Worm (Caenorhabditis elegans) whole organism, L2 larva: ENCODE data around the gene plpr-1.
A peak's percentile ranks its signal among the peaks of the same experiment; 100 is the strongest.

ENCODE experiments used
- C34F6.9 ChIP-seq: fragments of 150-350 bp; optimal IDR thresholded peaks from 2 replicates; lab custom pipeline; 2014; ENCODE audit warnings: missing biosample characterization, missing genetic modification characterization
- R02D3.7 ChIP-seq: fragments of 150-350 bp; optimal IDR thresholded peaks from 2 replicates; lab custom pipeline; 2014; ENCODE audit warnings: missing biosample characterization, missing genetic modification characterization
- Y55F3AM.14 ChIP-seq: fragments of 200-800 bp; sonication (Bioruptor generic); optimal IDR thresholded peaks from 2 replicates; lab custom pipeline; 2018; ENCODE audit warnings: mild to moderate bottlenecking, missing genetic modification characterization, missing compliant biosample characterization
- ZK546.5 ChIP-seq: sonication (generic microtip); optimal IDR thresholded peaks from 2 replicates; lab custom pipeline; 2017; ENCODE audit warnings: missing biosample characterization, missing genetic modification characterization
- alr-1 ChIP-seq: fragments of 150-350 bp; optimal IDR thresholded peaks from 2 replicates; lab custom pipeline; 2014; ENCODE audit warnings: missing biosample characterization, missing genetic modification characterization
- aly-2 ChIP-seq: fragments of 150-350 bp; optimal IDR thresholded peaks from 2 replicates; lab custom pipeline; 2014; ENCODE audit warnings: missing biosample characterization, missing genetic modification characterization
- ama-1 ChIP-seq: fragments of 150-350 bp; optimal IDR thresholded peaks from 2 replicates; lab custom pipeline; 2018; ENCODE audit warnings: inconsistent platforms
- blmp-1 ChIP-seq: sonication (generic microtip); optimal IDR thresholded peaks from 2 replicates; lab custom pipeline; 2017; ENCODE audit warnings: missing genetic modification characterization, mild to moderate bottlenecking, missing compliant biosample characterization, antibody characterized with exemption, moderate library complexity; ENCODE audit not compliant: insufficient read depth
- ceh-82 ChIP-seq: fragments of 150-350 bp; optimal IDR thresholded peaks from 2 replicates; lab custom pipeline; 2014; ENCODE audit warnings: missing biosample characterization, missing genetic modification characterization
- crh-2 ChIP-seq: sonication (generic microtip); optimal IDR thresholded peaks from 2 replicates; lab custom pipeline; 2017; ENCODE audit warnings: missing biosample characterization, missing genetic modification characterization
- egl-27 ChIP-seq: sonication (generic microtip); optimal IDR thresholded peaks from 3 replicates; lab custom pipeline; 2017; ENCODE audit warnings: missing biosample characterization, missing genetic modification reagents, missing genetic modification characterization
- elt-1 ChIP-seq: fragments of 150-350 bp; optimal IDR thresholded peaks from 2 replicates; lab custom pipeline; 2014; ENCODE audit warnings: missing biosample characterization, missing genetic modification characterization
- elt-3 ChIP-seq: sonication (generic microtip); optimal IDR thresholded peaks from 2 replicates; lab custom pipeline; 2017; ENCODE audit warnings: missing biosample characterization, missing genetic modification characterization
- fos-1 ChIP-seq: fragments of 150-350 bp; optimal IDR thresholded peaks from 2 replicates; lab custom pipeline; 2014; ENCODE audit warnings: missing biosample characterization, missing genetic modification characterization
- lin-11 ChIP-seq: fragments of 150-350 bp; sonication (generic microtip); optimal IDR thresholded peaks from 2 replicates; lab custom pipeline; 2014; ENCODE audit warnings: missing biosample characterization, missing genetic modification characterization, inconsistent platforms, mixed read lengths
- lin-13 ChIP-seq: fragments of 150-350 bp; optimal IDR thresholded peaks from 2 replicates; lab custom pipeline; 2014; ENCODE audit warnings: missing biosample characterization, missing genetic modification reagents, missing genetic modification characterization
- lin-39 ChIP-seq: fragments of 150-350 bp; optimal IDR thresholded peaks from 2 replicates; lab custom pipeline; 2014; ENCODE audit warnings: missing biosample characterization, missing genetic modification reagents, missing genetic modification characterization
- lsy-2 ChIP-seq, 2 experiments: fragments of 150-350 bp in 1 of 2; sonication (generic microtip) in 1 of 2; optimal IDR thresholded peaks; 2 replicates each; lab custom pipeline; 2014 to 2017; ENCODE audit warnings: missing biosample characterization in 2 of 2, missing genetic modification characterization in 2 of 2
- mab-5 ChIP-seq: fragments of 150-350 bp; optimal IDR thresholded peaks from 2 replicates; lab custom pipeline; 2014; ENCODE audit warnings: missing biosample characterization, missing genetic modification characterization
- mdl-1 ChIP-seq, 2 experiments: fragments of 150-350 bp in 1 of 2; sonication (generic microtip) in 1 of 2; optimal IDR thresholded peaks; 2 replicates each; lab custom pipeline; 2017; ENCODE audit warnings: missing biosample characterization in 2 of 2, missing genetic modification characterization in 2 of 2
- nhr-10 ChIP-seq: sonication (generic microtip); optimal IDR thresholded peaks from 2 replicates; lab custom pipeline; 2017; ENCODE audit warnings: missing biosample characterization, missing genetic modification characterization
- nhr-11 ChIP-seq: fragments of 150-350 bp; optimal IDR thresholded peaks from 2 replicates; lab custom pipeline; 2014; ENCODE audit warnings: missing biosample characterization, missing genetic modification characterization
- nhr-12 ChIP-seq: fragments of 150-350 bp; optimal IDR thresholded peaks from 2 replicates; lab custom pipeline; 2014; ENCODE audit warnings: missing biosample characterization, missing genetic modification characterization
- nhr-21 ChIP-seq: fragments of 150-350 bp; optimal IDR thresholded peaks from 2 replicates; lab custom pipeline; 2014; ENCODE audit warnings: missing biosample characterization, missing genetic modification characterization
- nhr-23 ChIP-seq: fragments of 150-350 bp; optimal IDR thresholded peaks from 2 replicates; lab custom pipeline; 2014; ENCODE audit warnings: missing biosample characterization, missing genetic modification reagents, missing genetic modification characterization
- nhr-237 ChIP-seq: fragments of 150-350 bp; optimal IDR thresholded peaks from 2 replicates; lab custom pipeline; 2014; ENCODE audit warnings: missing biosample characterization, missing genetic modification characterization
- nhr-25 ChIP-seq: fragments of 150-350 bp; sonication (generic microtip); optimal IDR thresholded peaks from 3 replicates; lab custom pipeline; 2014; ENCODE audit warnings: missing biosample characterization, missing genetic modification characterization
- nhr-6 ChIP-seq: fragments of 150-350 bp; optimal IDR thresholded peaks from 2 replicates; lab custom pipeline; 2014; ENCODE audit warnings: missing biosample characterization, missing genetic modification characterization
- nhr-77 ChIP-seq: fragments of 150-350 bp; optimal IDR thresholded peaks from 2 replicates; lab custom pipeline; 2014; ENCODE audit warnings: missing biosample characterization, missing genetic modification characterization
- sem-4 ChIP-seq: fragments of 150-350 bp; optimal IDR thresholded peaks from 2 replicates; lab custom pipeline; 2014; ENCODE audit warnings: missing biosample characterization, missing genetic modification reagents, missing genetic modification characterization
- skn-1 ChIP-seq: sonication (generic microtip); optimal IDR thresholded peaks from 2 replicates; lab custom pipeline; 2017; ENCODE audit warnings: missing biosample characterization, missing genetic modification characterization
- sma-3 ChIP-seq: sonication (generic microtip); optimal IDR thresholded peaks from 2 replicates; lab custom pipeline; 2016; ENCODE audit warnings: missing genetic modification reagents, missing genetic modification characterization, missing compliant biosample characterization
- sma-9 ChIP-seq, 2 experiments: fragments of 150-350 bp in 1 of 2; sonication (generic microtip) in 1 of 2; optimal IDR thresholded peaks; 2 replicates each; lab custom pipeline; 2014 to 2016; ENCODE audit warnings: missing genetic modification characterization in 2 of 2, mild to moderate bottlenecking in 1 of 2, missing biosample characterization in 1 of 2, missing compliant biosample characterization in 1 of 2, missing genetic modification reagents in 1 of 2, moderate library complexity in 1 of 2
- unc-62 ChIP-seq: fragments of 150-350 bp; optimal IDR thresholded peaks from 2 replicates; lab custom pipeline; 2014; ENCODE audit warnings: missing biosample characterization, missing genetic modification reagents, missing genetic modification characterization
- zag-1 ChIP-seq: fragments of 150-350 bp; optimal IDR thresholded peaks from 2 replicates; lab custom pipeline; 2014; ENCODE audit warnings: missing biosample characterization, missing genetic modification characterization
- ztf-1 ChIP-seq: fragments of 200-800 bp; sonication (Bioruptor generic); conservative IDR thresholded peaks from 2 replicates; pipeline ENCODE4 v1.3.6; 2022; ENCODE audit warnings: missing genetic modification characterization, missing compliant biosample characterization
- ztf-4 ChIP-seq: fragments of 150-350 bp; optimal IDR thresholded peaks from 2 replicates; lab custom pipeline; 2014; ENCODE audit warnings: missing biosample characterization, missing genetic modification characterization

The plpr-1 gene

ce11 chrII:11238869-11239647 lies 17.0 kb downstream of the plpr-1 start, which contains the start of the genes rpn-9 and T06D8.9 (continued):
- peak; percentile 65 for TF ChIP-seq nhr-21 (tag; lab: Kevin White, UChicago)

ce11 chrII:11240214-11240613 lies 18.1 kb downstream of the plpr-1 start:
- TF ChIP-seq fos-1 (tag; lab: Kevin White, UChicago), result no peak

ce11 chrII:11240963-11241362 lies 18.9 kb downstream of the plpr-1 start:
- TF ChIP-seq sma-3 (GFP tag; lab: Kevin White, UChicago) (no peak), ama-1 (lab: Kevin White, UChicago) (no peak), fos-1 (tag; lab: Kevin White, UChicago) (no peak), nhr-12 (tag; lab: Kevin White, UChicago) (no peak), ceh-82 (tag; lab: Kevin White, UChicago) (no peak), ZK546.5 (no peak), lin-13 (no peak), sma-9 (GFP tag; optimal IDR thresholded peaks at IDR 0.05; lab: Kevin White, UChicago) (no peak), sma-9 (tag; optimal IDR thresholded peaks at IDR 0.05; lab: Kevin White, UChicago) (no peak), R02D3.7 (no peak), zag-1 (tag; lab: Kevin White, UChicago) (no peak)
- TF ChIP-seq, all 48 proteins: peak for 0

- TF ChIP-seq nhr-10 (tag; lab: Kevin White, UChicago) (no peak), skn-1 (tag; lab: Kevin White, UChicago) (no peak), blmp-1 (tag; lab: Kevin White, UChicago) (no peak), nhr-237 (tag; lab: Kevin White, UChicago) (no peak), alr-1 (tag; lab: Kevin White, UChicago) (no peak), unc-62 (GFP tag; lab: Kevin White, UChicago) (no peak), egl-27 (no peak), nhr-23 (tag; lab: Kevin White, UChicago) (no peak)
- TF ChIP-seq, all 48 proteins: peak for 0
These were observed 19.4 kb downstream of the plpr-1 start for ce11 chrII:11241497-11241896.

- TF ChIP-seq zag-1 (tag; lab: Kevin White, UChicago) (no peak), ztf-4 (tag; lab: Kevin White, UChicago) (no peak), lin-39 (tag; lab: Kevin White, UChicago) (no peak), lin-11 (no peak), ZK546.5 (no peak), mab-5 (no peak), elt-1 (tag; lab: Kevin White, UChicago) (no peak), nhr-25 (tag; lab: Kevin White, UChicago) (no peak), nhr-10 (tag; lab: Kevin White, UChicago) (no peak), nhr-11 (no peak), nhr-23 (tag; lab: Kevin White, UChicago) (no peak), ztf-1 (no peak), lin-13 (no peak), aly-2 (tag; lab: Kevin White, UChicago) (no peak)
These were observed 20.8 kb downstream of the plpr-1 start for ce11 chrII:11242918-11243317.

- TF ChIP-seq mab-5 (no peak), blmp-1 (tag; lab: Kevin White, UChicago) (peak; percentile 82)
These were observed 24.4 kb downstream of the plpr-1 start for ce11 chrII:11246506-11246905.

- TF ChIP-seq blmp-1 (tag; lab: Kevin White, UChicago) (no peak), egl-27 (no peak), C34F6.9 (tag; lab: Kevin White, UChicago) (no peak), lsy-2 (tag; optimal IDR thresholded peaks at IDR 0.05; lab: Kevin White, UChicago) (no peak), Y55F3AM.14 (no peak), elt-3 (no peak), nhr-10 (tag; lab: Kevin White, UChicago) (no peak), nhr-25 (tag; lab: Kevin White, UChicago) (no peak), lin-13 (no peak), ztf-1 (no peak), nhr-11 (no peak), sem-4 (tag; lab: Kevin White, UChicago) (no peak), ama-1 (lab: Kevin White, UChicago) (no peak), nhr-77 (tag; lab: Kevin White, UChicago) (no peak), nhr-6 (tag; lab: Kevin White, UChicago) (no peak), fos-1 (tag; lab: Kevin White, UChicago) (no peak), mdl-1 (tag; optimal IDR thresholded peaks at IDR 0.05; lab: Kevin White, UChicago) (no peak), crh-2 (tag; lab: Kevin White, UChicago) (no peak), elt-1 (tag; lab: Kevin White, UChicago) (no peak), R02D3.7 (no peak)
- TF ChIP-seq, all 48 proteins: peak for 0
These were observed 25.3 kb downstream of the plpr-1 start, which contains the start of gene T06D8.10 for ce11 chrII:11247414-11247813. Gene T06D8.10 (minus strand): TSS chrII:11247514.
